Worm (Caenorhabditis elegans): ENCODE measurements around the gene mlt-4.

mlt-4 gene

ce11 chrV:20289317-20289716 lies at the start of gene mlt-4:
TSS of gene mlt-4 (minus strand) at chrV:20289417.
- TF ChIP-seq ztf-3 (GFP tag; optimal IDR thresholded peaks at IDR 0.05), result no peak
- TF ChIP-seq K11D2.4 (GFP tag; IDR thresholded peaks at IDR 0.05), result no peak
- TF ChIP-seq ztf-18 (tag; optimal IDR thresholded peaks at IDR 0.05), result no peak
- TF ChIP-seq hlh-26 (GFP tag; conservative IDR thresholded peaks at IDR 0.05), result no peak
- TF ChIP-seq B0336.3 (GFP tag; IDR thresholded peaks at IDR 0.05), result no peak
- no peak for TF ChIP-seq him-1 (tag; optimal IDR thresholded peaks at IDR 0.05)
- TF ChIP-seq F52B5.7 (tag; optimal IDR thresholded peaks at IDR 0.05), result no peak
- TF ChIP-seq F33H1.4 (GFP tag; IDR thresholded peaks at IDR 0.05), result no peak
- no peak for TF ChIP-seq C06A6.2 (GFP tag; conservative IDR thresholded peaks at IDR 0.05)
- TF ChIP-seq mel-28 (tag; optimal IDR thresholded peaks at IDR 0.05; ENCODE audit: borderline replicate concordance), result no peak
- no peak for TF ChIP-seq bed-2 (GFP tag; IDR thresholded peaks at IDR 0.05)
- no peak for TF ChIP-seq mxl-1 (tag; optimal IDR thresholded peaks at IDR 0.05)
- TF ChIP-seq hmg-20 (GFP tag; IDR thresholded peaks at IDR 0.05), result no peak
- TF ChIP-seq nhr-80 (tag; optimal IDR thresholded peaks at IDR 0.05), result no peak
- no peak for TF ChIP-seq cebp-1 (GFP tag; IDR thresholded peaks at IDR 0.05)
- no peak for TF ChIP-seq cebp-1 (tag; optimal IDR thresholded peaks at IDR 0.05)
- no peak for TF ChIP-seq let-607 (tag; optimal IDR thresholded peaks at IDR 0.05)
- no peak for TF ChIP-seq T07F8.4 (tag; optimal IDR thresholded peaks at IDR 0.05)
- TF ChIP-seq lin-35 (GFP tag; optimal IDR thresholded peaks at IDR 0.05), result no peak
- TF ChIP-seq die-1 (tag; optimal IDR thresholded peaks at IDR 0.05), result no peak

ce11 chrV:20338870-20339269 lies 49.7 kb upstream of the mlt-4 start:
- TF ChIP-seq ztf-3 (GFP tag; optimal IDR thresholded peaks at IDR 0.05), result no peak
- TF ChIP-seq bed-2 (GFP tag; IDR thresholded peaks at IDR 0.05), result no peak
- no peak for TF ChIP-seq sea-2 (GFP tag; IDR thresholded peaks at IDR 0.05)
- no peak for TF ChIP-seq nfyb-1 (GFP tag; IDR thresholded peaks at IDR 0.05)
- TF ChIP-seq F10E7.11 (tag; optimal IDR thresholded peaks at IDR 0.05), result no peak
- no peak for TF ChIP-seq nfya-2 (GFP tag; IDR thresholded peaks at IDR 0.05)
- no peak for TF ChIP-seq efl-1 (GFP tag; optimal IDR thresholded peaks at IDR 0.05)
- TF ChIP-seq hlh-26 (GFP tag; conservative IDR thresholded peaks at IDR 0.05), result no peak
- no peak for TF ChIP-seq aptf-3 (GFP tag; IDR thresholded peaks at IDR 0.05)
- TF ChIP-seq chd-7 (tag; optimal IDR thresholded peaks at IDR 0.05), result no peak
- TF ChIP-seq lsy-27 (tag; optimal IDR thresholded peaks at IDR 0.05; ENCODE audit: borderline replicate concordance, insufficient read depth), result no peak
- TF ChIP-seq lag-1 (GFP tag; IDR thresholded peaks at IDR 0.05), result no peak
- no peak for TF ChIP-seq lin-35 (GFP tag; optimal IDR thresholded peaks at IDR 0.05)
- TF ChIP-seq lin-54 (GFP tag; optimal IDR thresholded peaks at IDR 0.05), result no peak
- TF ChIP-seq die-1 (tag; optimal IDR thresholded peaks at IDR 0.05), result no peak
- TF ChIP-seq ccch-3 (GFP tag; optimal IDR thresholded peaks at IDR 0.05), result no peak

ce11 chrV:20338020-20338419 lies 48.8 kb upstream of the mlt-4 start:
- TF ChIP-seq F37B4.10 (GFP tag; IDR thresholded peaks at IDR 0.05), result no peak
- TF ChIP-seq lsl-1 (GFP tag; optimal IDR thresholded peaks at IDR 0.05), result no peak
- no peak for TF ChIP-seq K12H6.12 (tag; optimal IDR thresholded peaks at IDR 0.05)
- TF ChIP-seq ceh-40 (GFP tag; IDR thresholded peaks at IDR 0.05), result no peak
- TF ChIP-seq ztf-28 (GFP tag; IDR thresholded peaks at IDR 0.05), result no peak
- no peak for TF ChIP-seq hmg-1.2 (GFP tag; IDR thresholded peaks at IDR 0.05)
- TF ChIP-seq Y67H2A.10 (GFP tag; conservative IDR thresholded peaks at IDR 0.05), result no peak
- no peak for TF ChIP-seq bed-2 (GFP tag; IDR thresholded peaks at IDR 0.05)

All from whole organism, young adult.